Worm (Caenorhabditis elegans) whole organism, mixed stage, embryonic: ENCODE measurements around the gene ttbk-7.

Source experiments
- bed-3 ChIP-seq: fragments of 200-800 bp; sonication (Bioruptor generic); optimal IDR thresholded peaks from 3 replicates; lab custom pipeline; 2018; ENCODE audit warnings: mild to moderate bottlenecking, missing genetic modification characterization, moderate library complexity, missing compliant biosample characterization
- ceh-83 ChIP-seq: fragments of 200-800 bp; sonication (Bioruptor generic); optimal IDR thresholded peaks from 2 replicates; lab custom pipeline; 2018; ENCODE audit warnings: mild to moderate bottlenecking, missing genetic modification characterization, missing compliant biosample characterization
- ces-1 ChIP-seq: fragments of 150-350 bp; optimal IDR thresholded peaks from 2 replicates; lab custom pipeline; 2014; ENCODE audit warnings: missing biosample characterization, missing genetic modification reagents, missing genetic modification characterization
- elt-1 ChIP-seq: sonication (generic microtip); optimal IDR thresholded peaks from 2 replicates; lab custom pipeline; 2017; ENCODE audit warnings: missing genetic modification characterization, mild to moderate bottlenecking, missing compliant biosample characterization, antibody characterized with exemption, moderate library complexity, borderline replicate concordance; ENCODE audit not compliant: insufficient read depth
- elt-3 ChIP-seq: fragments of 150-350 bp; optimal IDR thresholded peaks from 2 replicates; lab custom pipeline; 2014; ENCODE audit warnings: missing biosample characterization, missing genetic modification characterization
- ham-2 ChIP-seq: fragments of 200-800 bp; sonication (Bioruptor generic); optimal IDR thresholded peaks from 2 replicates; lab custom pipeline; 2018; ENCODE audit warnings: mild to moderate bottlenecking, missing genetic modification characterization, missing compliant biosample characterization
- lin-13 ChIP-seq: fragments of 150-350 bp; optimal IDR thresholded peaks from 2 replicates; lab custom pipeline; 2014; ENCODE audit warnings: missing biosample characterization, missing genetic modification characterization
- mep-1 ChIP-seq: fragments of 150-350 bp; optimal IDR thresholded peaks from 2 replicates; lab custom pipeline; 2017; ENCODE audit warnings: missing biosample characterization, missing genetic modification reagents, missing genetic modification characterization, inconsistent platforms
- nhr-28 ChIP-seq: fragments of 150-350 bp; optimal IDR thresholded peaks from 2 replicates; lab custom pipeline; 2014; ENCODE audit warnings: missing biosample characterization, missing genetic modification characterization
- nhr-76 ChIP-seq: sonication (generic microtip); optimal IDR thresholded peaks from 2 replicates; lab custom pipeline; 2017; ENCODE audit warnings: missing biosample characterization, missing genetic modification characterization
- pha-4 ChIP-seq: fragments of 150-350 bp; optimal IDR thresholded peaks from 2 replicates; lab custom pipeline; 2018; ENCODE audit warnings: missing biosample characterization, missing genetic modification reagents, missing genetic modification characterization
- snpc-4 ChIP-seq: fragments of 150-350 bp; optimal IDR thresholded peaks from 2 replicates; lab custom pipeline; 2014; ENCODE audit warnings: missing biosample characterization, missing genetic modification characterization
- unc-62 ChIP-seq: fragments of 150-350 bp; optimal IDR thresholded peaks from 2 replicates; lab custom pipeline; 2014; ENCODE audit warnings: missing biosample characterization, missing genetic modification reagents, missing genetic modification characterization
- ztf-11 ChIP-seq: fragments of 150-350 bp; optimal IDR thresholded peaks from 2 replicates; lab custom pipeline; 2014; ENCODE audit warnings: missing biosample characterization, missing genetic modification characterization

DNA sequence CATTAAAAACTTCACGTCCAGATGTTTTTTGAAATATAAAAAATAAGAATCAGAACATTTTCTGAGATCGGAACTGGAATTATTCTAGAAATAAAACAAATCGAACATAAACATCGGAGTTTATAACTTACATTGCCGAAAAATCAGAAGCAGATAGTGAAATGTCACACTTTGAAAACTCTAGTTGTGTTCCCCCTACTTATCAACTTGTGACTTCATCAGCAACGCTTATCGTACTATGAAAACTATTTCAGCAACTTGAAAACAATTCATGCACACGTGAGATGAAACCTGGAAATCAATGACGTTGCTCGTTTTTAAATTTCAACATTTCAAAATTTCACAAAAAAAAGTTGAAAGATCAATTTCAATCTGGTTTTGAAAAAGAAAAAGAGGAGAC lies 19.0 kb downstream of the ttbk-7 start:
- no peak for TF ChIP-seq ceh-83 (GFP tag; lab: Kevin White, UChicago)
- TF ChIP-seq elt-3 (tag; lab: Kevin White, UChicago): no peak
- TF ChIP-seq lin-13 (tag; lab: Kevin White, UChicago): no peak
- TF ChIP-seq ztf-11 (tag; lab: Kevin White, UChicago): no peak
- TF ChIP-seq mep-1 (tag; lab: Kevin White, UChicago): no peak
- TF ChIP-seq snpc-4 (tag; lab: Kevin White, UChicago): no peak
- no peak for TF ChIP-seq elt-1 (tag; lab: Kevin White, UChicago)
- TF ChIP-seq unc-62: no peak
- TF ChIP-seq pha-4 (tag; lab: Kevin White, UChicago): no peak
- no peak for TF ChIP-seq nhr-76
- TF ChIP-seq bed-3 (GFP tag; lab: Kevin White, UChicago): no peak
- no peak for TF ChIP-seq nhr-28 (tag; lab: Kevin White, UChicago)
- TF ChIP-seq ces-1 (GFP tag; lab: Kevin White, UChicago): no peak
- no peak for TF ChIP-seq ham-2 (GFP tag; lab: Kevin White, UChicago)
